Worm (Caenorhabditis elegans): Measurements from ENCODE around the gene enu-3.6.

Gene enu-3.6

ce11 chrIII:10739902-10740301 is 10.3 kb upstream of the enu-3.6 start (continued):
- TF ChIP-seq cebp-2 (GFP tag; IDR thresholded peaks at IDR 0.05), result no peak
- TF ChIP-seq nfya-1 (tag; optimal IDR thresholded peaks at IDR 0.05; ENCODE audit: borderline replicate concordance, insufficient read depth), result no peak
- TF ChIP-seq F57A8.1 (GFP tag; optimal IDR thresholded peaks at IDR 0.05), result no peak
- TF ChIP-seq ceh-100 (GFP tag; IDR thresholded peaks at IDR 0.05), result no peak
- no peak for TF ChIP-seq bed-1 (GFP tag; IDR thresholded peaks at IDR 0.05)
- TF ChIP-seq nhr-27 (tag; optimal IDR thresholded peaks at IDR 0.05), result no peak
- TF ChIP-seq ZK185.1 (tag; optimal IDR thresholded peaks at IDR 0.05; ENCODE audit: poor library complexity, severe bottlenecking), result peak; percentile 35
- no peak for TF ChIP-seq Y67H2A.10 (GFP tag; conservative IDR thresholded peaks at IDR 0.05)
- no peak for TF ChIP-seq tbx-9 (tag; optimal IDR thresholded peaks at IDR 0.05; ENCODE audit: borderline replicate concordance)
- no peak for TF ChIP-seq unc-62 (GFP tag; optimal IDR thresholded peaks at IDR 0.05)
- TF ChIP-seq sea-2 (GFP tag; IDR thresholded peaks at IDR 0.05), result no peak
- TF ChIP-seq sdz-38 (tag; optimal IDR thresholded peaks at IDR 0.05), result no peak
- TF ChIP-seq egrh-3 (GFP tag; IDR thresholded peaks at IDR 0.05), result no peak
- no peak; the same call in 1 of the 2 replicates for TF ChIP-seq hsf-1 (GFP tag; IDR thresholded peaks at IDR 0.05)
- peak; percentile 55 for TF ChIP-seq pbrm-1 (GFP tag; IDR thresholded peaks at IDR 0.05)
- TF ChIP-seq B0261.1 (tag; optimal IDR thresholded peaks at IDR 0.05), result no peak
- TF ChIP-seq tbp1 (GFP tag; optimal IDR thresholded peaks at IDR 0.05), result no peak
- no peak for TF ChIP-seq ceh-79 (tag; optimal IDR thresholded peaks at IDR 0.05)
- TF ChIP-seq ztf-25 (GFP tag; IDR thresholded peaks at IDR 0.05), result 0 out of 2 replicates have a peak, but pooled peaks have one; percentile 34
- no peak for TF ChIP-seq nhr-120 (GFP tag; IDR thresholded peaks at IDR 0.05)
- TF ChIP-seq zim-3 (tag; optimal IDR thresholded peaks at IDR 0.05), result no peak
- TF ChIP-seq nhr-90 (tag; optimal IDR thresholded peaks at IDR 0.05), result no peak
- TF ChIP-seq ztf-18 (tag; optimal IDR thresholded peaks at IDR 0.05), result peak; percentile 27
- TF ChIP-seq hlh-12 (tag; optimal IDR thresholded peaks at IDR 0.05), result no peak
- TF ChIP-seq zfh-2 (GFP tag; conservative IDR thresholded peaks at IDR 0.05), result peak; percentile 61
- no peak for TF ChIP-seq ceh-27 (GFP tag; optimal IDR thresholded peaks at IDR 0.05)
- TF ChIP-seq attf-5 (GFP tag; optimal IDR thresholded peaks at IDR 0.05), result peak; percentile 78
- TF ChIP-seq F10E7.11 (tag; optimal IDR thresholded peaks at IDR 0.05), result no peak
- TF ChIP-seq ets-4 (GFP tag; optimal IDR thresholded peaks at IDR 0.05), result no peak
- TF ChIP-seq hmg-20 (GFP tag; IDR thresholded peaks at IDR 0.05), result no peak
- no peak for TF ChIP-seq lag-1 (GFP tag; IDR thresholded peaks at IDR 0.05)
- TF ChIP-seq C06A6.2 (GFP tag; conservative IDR thresholded peaks at IDR 0.05), result no peak
- no peak for TF ChIP-seq mes-4 (tag; optimal IDR thresholded peaks at IDR 0.05)
- no peak; the same call in 1 of the 2 replicates for TF ChIP-seq B0336.3 (GFP tag; IDR thresholded peaks at IDR 0.05)
- no peak for TF ChIP-seq atf-7 (tag; optimal IDR thresholded peaks at IDR 0.05)
- TF ChIP-seq rec-8 (tag; optimal IDR thresholded peaks at IDR 0.05), result no peak
- TF ChIP-seq T26A5.8 (tag; optimal IDR thresholded peaks at IDR 0.05), result no peak
- TF ChIP-seq egl-44 (GFP tag; IDR thresholded peaks at IDR 0.05), result no peak
- TF ChIP-seq ztf-6 (GFP tag; IDR thresholded peaks at IDR 0.05), result no peak
- no peak for TF ChIP-seq K11D2.4 (GFP tag; IDR thresholded peaks at IDR 0.05)
- TF ChIP-seq snpc-1.3 (tag; optimal IDR thresholded peaks at IDR 0.05; ENCODE audit: insufficient read depth), result no peak
- no peak for TF ChIP-seq athp-1 (tag; optimal IDR thresholded peaks at IDR 0.05)
- no peak for TF ChIP-seq ztf-3 (GFP tag; optimal IDR thresholded peaks at IDR 0.05)
- no peak for TF ChIP-seq F33H1.4 (GFP tag; IDR thresholded peaks at IDR 0.05)
- TF ChIP-seq madf-3 (GFP tag; IDR thresholded peaks at IDR 0.05), result no peak
